Fruit fly (Drosophila melanogaster): ENCODE measurements around the gene ema.
A peak's percentile ranks its signal among the peaks of the same experiment; 100 is the strongest.

The ema gene

dm6 chr3R:16432665-16433065 is 8.8 kb downstream of the ema start, which contains the start of gene Fntb (continued):
- TF ChIP-seq fu2 (GFP tag; optimal IDR thresholded peaks at IDR 0.05) (no peak), mld (GFP tag; IDR thresholded peaks at IDR 0.05; ENCODE audit: partially characterized antibody) (no peak), Sry-β (GFP tag; optimal IDR thresholded peaks at IDR 0.05) (peak; percentile 68), CG14441 (GFP tag; IDR thresholded peaks at IDR 0.05) (peak; percentile 49; the same call in 1 of the 2 replicates), pros (GFP tag; optimal IDR thresholded peaks at IDR 0.05) (no peak), CG4730 (GFP tag; IDR thresholded peaks at IDR 0.05) (peak; percentile 20; the same call in 1 of the 2 replicates), CG1603 (tag; optimal IDR thresholded peaks at IDR 0.05) (no peak), sima (GFP tag; optimal IDR thresholded peaks at IDR 0.05) (no peak), lbe (GFP tag; optimal IDR thresholded peaks at IDR 0.05) (peak; percentile 35), CG11504 (tag; optimal IDR thresholded peaks at IDR 0.05) (no peak), Bteb2 (GFP tag; optimal IDR thresholded peaks at IDR 0.05) (peak; percentile 48), gsb (GFP tag; IDR thresholded peaks at IDR 0.05) (no peak), NfI (GFP tag; optimal IDR thresholded peaks at IDR 0.05) (peak; percentile 55), Atf-2 (GFP tag; optimal IDR thresholded peaks at IDR 0.05) (no peak), YL-1 (GFP tag; optimal IDR thresholded peaks at IDR 0.05) (no peak), psq (GFP tag; optimal IDR thresholded peaks at IDR 0.05) (no peak), B-H2 (GFP tag; optimal IDR thresholded peaks at IDR 0.05) (peak; percentile 59), CG10543 (GFP tag; optimal IDR thresholded peaks at IDR 0.05) (peak; percentile 63), CG13775 (GFP tag; optimal IDR thresholded peaks at IDR 0.05) (peak; percentile 74), ab (GFP tag; optimal IDR thresholded peaks at IDR 0.05) (no peak), CG30020 (tag; optimal IDR thresholded peaks at IDR 0.05) (peak; percentile 62), CG8765 (GFP tag; IDR thresholded peaks at IDR 0.05) (no peak), CG9609 (GFP tag; optimal IDR thresholded peaks at IDR 0.05) (peak; percentile 5), otp (GFP tag; IDR thresholded peaks at IDR 0.05) (no peak), Oaz (GFP tag; IDR thresholded peaks at IDR 0.05) (no peak), CG10321 (GFP tag; IDR thresholded peaks at IDR 0.05) (no peak), CG8924 (tag; optimal IDR thresholded peaks at IDR 0.05) (peak; percentile 79), tgo (GFP tag; IDR thresholded peaks at IDR 0.05) (peak; percentile 76), CG10462 (GFP tag; optimal IDR thresholded peaks at IDR 0.05) (no peak), shn (GFP tag; optimal IDR thresholded peaks at IDR 0.05) (no peak), bigmax (GFP tag; optimal IDR thresholded peaks at IDR 0.05) (no peak), fd3F (GFP tag; optimal IDR thresholded peaks at IDR 0.05) (peak; percentile 55), hkb (optimal IDR thresholded peaks at IDR 0.05) (no peak), hkb (GFP tag; IDR thresholded peaks at IDR 0.05) (peak; percentile 65), Sox102F (GFP tag; optimal IDR thresholded peaks at IDR 0.05) (no peak), da (GFP tag; optimal IDR thresholded peaks at IDR 0.05) (no peak), seq (GFP tag; IDR thresholded peaks at IDR 0.05) (0 out of 2 replicates have a peak, but pooled peaks have one; percentile 15), Fer3 (tag; optimal IDR thresholded peaks at IDR 0.05) (peak; percentile 78), CG15696 (tag; optimal IDR thresholded peaks at IDR 0.05) (peak; percentile 54), az2 (GFP tag; optimal IDR thresholded peaks at IDR 0.05) (peak; percentile 70), ATbp (GFP tag; optimal IDR thresholded peaks at IDR 0.05) (peak; percentile 40), CkIIα-i1 (GFP tag; IDR thresholded peaks at IDR 0.05) (no peak), ttk (GFP tag; IDR thresholded peaks at IDR 0.05) (peak; percentile 48; the same call in 1 of the 2 replicates), usp (GFP tag; optimal IDR thresholded peaks at IDR 0.05) (no peak), CG2199 (GFP tag; IDR thresholded peaks at IDR 0.05) (no peak), CG15011 (GFP tag; optimal IDR thresholded peaks at IDR 0.05) (no peak), Hmr (GFP tag; optimal IDR thresholded peaks at IDR 0.05) (no peak), D (optimal IDR thresholded peaks at IDR 0.05) (no peak), D (GFP tag; optimal IDR thresholded peaks at IDR 0.05) (peak; percentile 57), stwl (tag; optimal IDR thresholded peaks at IDR 0.05) (peak; percentile 91), inv (GFP tag; IDR thresholded peaks at IDR 0.05; ENCODE audit: partially characterized antibody) (no peak), CG3838 (GFP tag; optimal IDR thresholded peaks at IDR 0.05) (peak; percentile 16)
